Fruit fly (Drosophila melanogaster) whole organism, embryonic: ENCODE measurements around the gene cno.

ENCODE experiments used
- CG11085 ChIP-seq: fragments of 200-800 bp; sonication (Bioruptor generic); IDR thresholded peaks from 2 replicates; pipeline ENCODE4 v1.3.6; 2022; ENCODE audit warnings: missing biosample characterization, missing genetic modification characterization
- CG6683 ChIP-seq: fragments of 200-800 bp; sonication (Bioruptor generic); optimal IDR thresholded peaks from 2 replicates; lab custom pipeline; 2017; ENCODE audit warnings: missing biosample characterization, mild to moderate bottlenecking, missing genetic modification characterization, missing genetic modification reagents
- pita ChIP-seq: fragments of 200-800 bp; sonication (Bioruptor generic); optimal IDR thresholded peaks from 2 replicates; lab custom pipeline; 2017; ENCODE audit warnings: missing biosample characterization, mild to moderate bottlenecking, missing genetic modification characterization

dm6 chr3R:5208115-5208365, 9.2 kb downstream of the cno start:
- TF ChIP-seq CG11085 (GFP tag; lab: Robert Waterston, UW) (no peak), CG6683 (GFP tag; lab: Kevin White, UChicago) (no peak), pita (GFP tag; lab: Kevin White, UChicago) (no peak)
